Fruit fly (Drosophila melanogaster): Measurements from ENCODE around the gene wupA.

wupA gene

dm6 chrX:18094747-18095352 lies 21.9 kb downstream of the wupA start:
- TF ChIP-seq rgr (GFP tag; optimal IDR thresholded peaks at IDR 0.05) (peak; percentile 69), Abd-B (GFP tag; optimal IDR thresholded peaks at IDR 0.05) (no peak), dl (GFP tag; optimal IDR thresholded peaks at IDR 0.05; ENCODE audit: insufficient read depth in 1 of 2, partially characterized antibody in 2 of 2) (no peak), woc (GFP tag; optimal IDR thresholded peaks at IDR 0.05) (no peak), foxo (GFP tag; optimal IDR thresholded peaks at IDR 0.05) (peak in 1 of 2 experiments; percentile 78), Hr78 (GFP tag; optimal IDR thresholded peaks at IDR 0.05) (no peak), ey (GFP tag; optimal IDR thresholded peaks at IDR 0.05) (peak; percentile 41), sage (GFP tag; optimal IDR thresholded peaks at IDR 0.05) (no peak), Vsx2 (GFP tag; optimal IDR thresholded peaks at IDR 0.05; ENCODE audit: partially characterized antibody) (no peak), br (GFP tag; optimal IDR thresholded peaks at IDR 0.05) (peak; percentile 14), tai (GFP tag; optimal IDR thresholded peaks at IDR 0.05) (no peak), Hr83 (GFP tag; optimal IDR thresholded peaks at IDR 0.05; ENCODE audit: poor library complexity, severe bottlenecking) (no peak), CG32264 (GFP tag; optimal IDR thresholded peaks at IDR 0.05) (no peak), Dfd (GFP tag; optimal IDR thresholded peaks at IDR 0.05) (no peak), HLH106 (tag; optimal IDR thresholded peaks at IDR 0.05) (peak; percentile 45), Mio (GFP tag; optimal IDR thresholded peaks at IDR 0.05) (no peak), CrebA (GFP tag; optimal IDR thresholded peaks at IDR 0.05; ENCODE audit: borderline replicate concordance) (no peak), Rel (GFP tag; optimal IDR thresholded peaks at IDR 0.05) (no peak), Rel (tag; optimal IDR thresholded peaks at IDR 0.05) (no peak), usp (GFP tag; optimal IDR thresholded peaks at IDR 0.05) (no peak), h (GFP tag; optimal IDR thresholded peaks at IDR 0.05) (peak; percentile 68), Dif (GFP tag; optimal IDR thresholded peaks at IDR 0.05; ENCODE audit: partially characterized antibody) (no peak), psq (GFP tag; optimal IDR thresholded peaks at IDR 0.05) (peak; percentile 63), N (GFP tag; optimal IDR thresholded peaks at IDR 0.05) (no peak), GATAd (GFP tag; optimal IDR thresholded peaks at IDR 0.05) (no peak), OdsH (GFP tag; optimal IDR thresholded peaks at IDR 0.05) (peak; percentile 65), dmrt93B (GFP tag; optimal IDR thresholded peaks at IDR 0.05) (peak; percentile 28), Hnf4 (GFP tag; optimal IDR thresholded peaks at IDR 0.05) (peak; percentile 43), brk (GFP tag; optimal IDR thresholded peaks at IDR 0.05) (no peak), Myc (optimal IDR thresholded peaks at IDR 0.05) (no peak), Sp1 (GFP tag; optimal IDR thresholded peaks at IDR 0.05) (peak; percentile 59), Jra (GFP tag; optimal IDR thresholded peaks at IDR 0.05) (no peak), fru (GFP tag; optimal IDR thresholded peaks at IDR 0.05) (peak; percentile 50), pan (optimal IDR thresholded peaks at IDR 0.05) (no peak), CG9705 (GFP tag; optimal IDR thresholded peaks at IDR 0.05) (no peak), dsf (GFP tag; optimal IDR thresholded peaks at IDR 0.05; ENCODE audit: borderline replicate concordance) (no peak), lola (GFP tag; optimal IDR thresholded peaks at IDR 0.05) (no peak), sv (GFP tag; optimal IDR thresholded peaks at IDR 0.05) (no peak), jim (GFP tag; optimal IDR thresholded peaks at IDR 0.05) (no peak)

dm6 chrX:18094130-18094529 lies 22.6 kb downstream of the wupA start:
- TF ChIP-seq CrebA (GFP tag; optimal IDR thresholded peaks at IDR 0.05; ENCODE audit: borderline replicate concordance) (no peak), CG32264 (GFP tag; optimal IDR thresholded peaks at IDR 0.05) (no peak), CG9705 (GFP tag; optimal IDR thresholded peaks at IDR 0.05) (no peak), Vsx2 (GFP tag; optimal IDR thresholded peaks at IDR 0.05; ENCODE audit: partially characterized antibody) (no peak), Jra (GFP tag; optimal IDR thresholded peaks at IDR 0.05) (no peak), Sp1 (GFP tag; optimal IDR thresholded peaks at IDR 0.05) (no peak), HLH106 (tag; optimal IDR thresholded peaks at IDR 0.05) (no peak), rgr (GFP tag; optimal IDR thresholded peaks at IDR 0.05) (no peak)

dm6 chrX:18092810-18093222 lies 23.9 kb downstream of the wupA start, which contains the start of gene RhoGAP16F:
Gene RhoGAP16F, plus strand, starts transcription at chrX:18093145.
- TF ChIP-seq psq (GFP tag; optimal IDR thresholded peaks at IDR 0.05) (peak; percentile 74), usp (GFP tag; optimal IDR thresholded peaks at IDR 0.05) (no peak), Hnf4 (GFP tag; optimal IDR thresholded peaks at IDR 0.05) (peak; percentile 86), h (GFP tag; optimal IDR thresholded peaks at IDR 0.05) (peak; percentile 89), CrebA (GFP tag; optimal IDR thresholded peaks at IDR 0.05; ENCODE audit: borderline replicate concordance) (no peak), brk (GFP tag; optimal IDR thresholded peaks at IDR 0.05) (no peak), ey (GFP tag; optimal IDR thresholded peaks at IDR 0.05) (peak; percentile 75), dmrt93B (GFP tag; optimal IDR thresholded peaks at IDR 0.05) (peak; percentile 72), pan (optimal IDR thresholded peaks at IDR 0.05) (peak; percentile 77), br (GFP tag; optimal IDR thresholded peaks at IDR 0.05) (peak; percentile 79), Hr83 (GFP tag; optimal IDR thresholded peaks at IDR 0.05; ENCODE audit: poor library complexity, severe bottlenecking) (peak; percentile 7), OdsH (GFP tag; optimal IDR thresholded peaks at IDR 0.05) (peak; percentile 80), Jra (GFP tag; optimal IDR thresholded peaks at IDR 0.05) (peak; percentile 73), fru (GFP tag; optimal IDR thresholded peaks at IDR 0.05) (peak; percentile 86), CG32264 (GFP tag; optimal IDR thresholded peaks at IDR 0.05) (peak; percentile 20), GATAd (GFP tag; optimal IDR thresholded peaks at IDR 0.05) (peak; percentile 34), rgr (GFP tag; optimal IDR thresholded peaks at IDR 0.05) (peak; percentile 87), jim (GFP tag; optimal IDR thresholded peaks at IDR 0.05) (no peak), Abd-B (GFP tag; optimal IDR thresholded peaks at IDR 0.05) (no peak), sage (GFP tag; optimal IDR thresholded peaks at IDR 0.05) (no peak), tai (GFP tag; optimal IDR thresholded peaks at IDR 0.05) (no peak), Vsx2 (GFP tag; optimal IDR thresholded peaks at IDR 0.05; ENCODE audit: partially characterized antibody) (no peak), sv (GFP tag; optimal IDR thresholded peaks at IDR 0.05) (peak; percentile 85), woc (GFP tag; optimal IDR thresholded peaks at IDR 0.05) (peak; percentile 89), lola (GFP tag; optimal IDR thresholded peaks at IDR 0.05) (no peak), foxo (GFP tag; optimal IDR thresholded peaks at IDR 0.05) (peak in 1 of 2 experiments; percentile 88), dl (GFP tag; optimal IDR thresholded peaks at IDR 0.05; ENCODE audit: insufficient read depth in 1 of 2, partially characterized antibody in 2 of 2) (no peak), Mio (GFP tag; optimal IDR thresholded peaks at IDR 0.05) (no peak), dsf (GFP tag; optimal IDR thresholded peaks at IDR 0.05; ENCODE audit: borderline replicate concordance) (no peak), Hr78 (GFP tag; optimal IDR thresholded peaks at IDR 0.05) (no peak), Dif (GFP tag; optimal IDR thresholded peaks at IDR 0.05; ENCODE audit: partially characterized antibody) (no peak), CG9705 (GFP tag; optimal IDR thresholded peaks at IDR 0.05) (peak; percentile 68), Rel (GFP tag; optimal IDR thresholded peaks at IDR 0.05) (no peak), Rel (tag; optimal IDR thresholded peaks at IDR 0.05) (peak; percentile 65)

All from whole organism, wandering third instar larva.